Fruit fly (Drosophila melanogaster) whole organism, adult: Measurements from ENCODE around the gene Cpr67Fb.

Experiments used
- CG11617 ChIP-seq: fragments of 200-800 bp; sonication (Bioruptor generic); optimal IDR thresholded peaks from 2 replicates; lab custom pipeline; 2017; ENCODE audit warnings: mild to moderate bottlenecking, missing biosample characterization, missing genetic modification reagents, missing genetic modification characterization
- CG12768 ChIP-seq: fragments of 200-800 bp; sonication (Bioruptor generic); optimal IDR thresholded peaks from 2 replicates; lab custom pipeline; 2017; ENCODE audit warnings: missing biosample characterization, missing genetic modification characterization, mild to moderate bottlenecking, moderate library complexity, missing genetic modification reagents
- CG14711 ChIP-seq: fragments of 200-800 bp; sonication (Bioruptor generic); optimal IDR thresholded peaks from 2 replicates; lab custom pipeline; 2018; ENCODE audit warnings: missing biosample characterization, mild to moderate bottlenecking, missing genetic modification characterization, moderate library complexity
- CG1620 ChIP-seq: fragments of 200-800 bp; sonication (Bioruptor generic); optimal IDR thresholded peaks from 2 replicates; lab custom pipeline; 2016; ENCODE audit warnings: missing biosample characterization, missing genetic modification characterization
- CG33017 ChIP-seq: fragments of 200-800 bp; sonication (Bioruptor generic); optimal IDR thresholded peaks from 2 replicates; lab custom pipeline; 2018; ENCODE audit warnings: missing biosample characterization, mild to moderate bottlenecking, missing genetic modification characterization, moderate library complexity
- CG5204 ChIP-seq: fragments of 200-800 bp; sonication (Bioruptor generic); optimal IDR thresholded peaks from 2 replicates; lab custom pipeline; 2016; ENCODE audit warnings: missing biosample characterization, missing genetic modification characterization
- CG7045 ChIP-seq: fragments of 200-800 bp; sonication (Bioruptor generic); optimal IDR thresholded peaks from 2 replicates; lab custom pipeline; 2017; ENCODE audit warnings: missing biosample characterization, mild to moderate bottlenecking, missing genetic modification characterization
- CG7101 ChIP-seq: fragments of 200-800 bp; sonication (Bioruptor generic); optimal IDR thresholded peaks from 2 replicates; lab custom pipeline; 2018; ENCODE audit warnings: missing biosample characterization, mild to moderate bottlenecking, missing genetic modification characterization, moderate library complexity
- Clk ChIP-seq: fragments of 200-800 bp; sonication (Bioruptor generic); optimal IDR thresholded peaks from 2 replicates; lab custom pipeline; 2017; ENCODE audit warnings: missing biosample characterization, missing genetic modification characterization
- Crg-1 ChIP-seq: fragments of 200-800 bp; sonication (Bioruptor generic); optimal IDR thresholded peaks from 2 replicates; lab custom pipeline; 2016; ENCODE audit warnings: missing biosample characterization, missing genetic modification characterization
- Hr96 ChIP-seq: fragments of 200-800 bp; sonication (Bioruptor generic); optimal IDR thresholded peaks from 2 replicates; lab custom pipeline; 2016; ENCODE audit warnings: missing biosample characterization, missing genetic modification characterization
- Mnt ChIP-seq: fragments of 200-800 bp; sonication (Bioruptor generic); optimal IDR thresholded peaks from 2 replicates; lab custom pipeline; 2016; ENCODE audit warnings: missing biosample characterization, mild to moderate bottlenecking, missing genetic modification characterization
- bab1 ChIP-seq: fragments of 200-800 bp; sonication (Bioruptor generic); optimal IDR thresholded peaks from 3 replicates; lab custom pipeline; 2019; ENCODE audit warnings: missing biosample characterization, mild to moderate bottlenecking, missing genetic modification characterization, moderate library complexity
- cic ChIP-seq: fragments of 200-800 bp; sonication (Bioruptor generic); optimal IDR thresholded peaks from 2 replicates; lab custom pipeline; 2017; ENCODE audit warnings: missing biosample characterization, mild to moderate bottlenecking, missing genetic modification characterization, moderate library complexity
- cnc ChIP-seq, 2 experiments: fragments of >200 bp; optimal IDR thresholded peaks; 2 replicates each; lab custom pipeline; 2017
- kay ChIP-seq: fragments of 200-800 bp; sonication (Bioruptor generic); peaks from one replicate; lab custom pipeline; 2016; ENCODE audit warnings: missing biosample characterization, missing genetic modification characterization, borderline replicate concordance
- ovo ChIP-seq: fragments of 200-800 bp; sonication (Bioruptor generic); optimal IDR thresholded peaks from 2 replicates; lab custom pipeline; 2016; ENCODE audit warnings: missing biosample characterization, missing genetic modification characterization
- pad ChIP-seq: fragments of 200-800 bp; sonication (Bioruptor generic); optimal IDR thresholded peaks from 3 replicates; lab custom pipeline; 2017; ENCODE audit warnings: missing biosample characterization, missing genetic modification characterization, mild to moderate bottlenecking, moderate library complexity, missing genetic modification reagents
- tj ChIP-seq: fragments of 200-800 bp; sonication (Bioruptor generic); optimal IDR thresholded peaks from 3 replicates; lab custom pipeline; 2017; ENCODE audit warnings: missing biosample characterization, mild to moderate bottlenecking, missing genetic modification characterization, moderate library complexity
- toe ChIP-seq: fragments of 200-800 bp; sonication (Bioruptor generic); optimal IDR thresholded peaks from 2 replicates; lab custom pipeline; 2016; ENCODE audit warnings: missing biosample characterization, missing genetic modification characterization

Cpr67Fb gene

DNA sequence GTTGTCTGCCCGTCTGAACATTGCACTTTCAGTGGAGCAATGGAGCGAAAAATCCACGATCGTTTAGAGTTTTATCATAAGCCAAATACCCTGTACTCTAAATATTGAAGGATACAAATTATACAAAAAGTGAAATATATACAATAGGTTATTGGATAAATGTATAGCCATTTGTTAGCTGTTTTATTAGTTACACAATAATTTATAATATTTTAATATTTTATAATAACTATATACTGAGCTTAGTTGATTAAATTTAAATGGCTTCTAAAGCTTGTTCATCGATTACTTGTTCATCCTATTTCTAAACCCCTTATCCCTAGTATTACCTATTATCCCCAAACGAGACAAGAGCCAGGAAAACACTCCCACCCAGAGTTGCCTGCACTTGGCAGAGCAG lies 29.0 kb downstream of the Cpr67Fb start:
- TF ChIP-seq cic (GFP tag; lab: Kevin White, UChicago) (no peak), CG14711 (tag; lab: Kevin White, UChicago) (no peak), CG1620 (GFP tag; lab: Kevin White, UChicago) (no peak), bab1 (no peak), CG7101 (tag; lab: Kevin White, UChicago) (no peak), CG33017 (tag; lab: Kevin White, UChicago) (no peak), Clk (GFP tag; lab: Kevin White, UChicago) (no peak), Crg-1 (GFP tag; lab: Kevin White, UChicago) (no peak), Mnt (no peak), Hr96 (GFP tag; lab: Kevin White, UChicago) (no peak), ovo (GFP tag; lab: Kevin White, UChicago) (no peak), toe (GFP tag; lab: Kevin White, UChicago) (no peak), tj (GFP tag; lab: Kevin White, UChicago) (no peak), CG11617 (GFP tag; lab: Kevin White, UChicago) (no peak), CG12768 (GFP tag; lab: Kevin White, UChicago) (no peak), CG5204 (GFP tag; lab: Kevin White, UChicago) (no peak), pad (GFP tag; lab: Kevin White, UChicago) (no peak), cnc (optimal IDR thresholded peaks at IDR 0.05; lab: Kevin White, UChicago) (no peak), kay (GFP tag; lab: Kevin White, UChicago) (no peak), CG7045 (GFP tag; lab: Kevin White, UChicago) (no peak)

DNA sequence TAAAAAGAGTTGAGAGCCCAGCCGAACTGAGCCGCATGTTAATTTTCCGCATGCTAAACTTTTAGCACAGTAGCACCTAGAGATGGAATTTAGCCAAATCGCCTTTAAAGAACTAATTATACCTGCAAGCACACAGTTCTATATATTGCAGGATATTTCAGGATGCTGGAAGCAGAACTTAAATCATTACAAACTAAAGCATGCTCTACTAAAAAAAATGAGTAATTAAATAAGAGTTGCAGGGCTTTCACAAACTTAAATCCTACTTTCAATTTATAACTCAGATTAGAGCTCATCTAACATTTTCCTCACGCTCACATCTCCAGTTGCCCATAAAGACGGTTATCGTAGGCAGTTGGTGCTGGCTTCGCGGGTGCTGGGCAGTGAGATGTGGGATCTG lies 30.7 kb downstream of the Cpr67Fb start:
- TF ChIP-seq CG7045 (GFP tag; lab: Kevin White, UChicago) (no peak), Crg-1 (GFP tag; lab: Kevin White, UChicago) (no peak), CG1620 (GFP tag; lab: Kevin White, UChicago) (no peak), CG7101 (tag; lab: Kevin White, UChicago) (no peak), CG11617 (GFP tag; lab: Kevin White, UChicago) (no peak), CG5204 (GFP tag; lab: Kevin White, UChicago) (no peak), cnc (optimal IDR thresholded peaks at IDR 0.05; lab: Kevin White, UChicago) (no peak), Hr96 (GFP tag; lab: Kevin White, UChicago) (no peak), ovo (GFP tag; lab: Kevin White, UChicago) (no peak)

DNA sequence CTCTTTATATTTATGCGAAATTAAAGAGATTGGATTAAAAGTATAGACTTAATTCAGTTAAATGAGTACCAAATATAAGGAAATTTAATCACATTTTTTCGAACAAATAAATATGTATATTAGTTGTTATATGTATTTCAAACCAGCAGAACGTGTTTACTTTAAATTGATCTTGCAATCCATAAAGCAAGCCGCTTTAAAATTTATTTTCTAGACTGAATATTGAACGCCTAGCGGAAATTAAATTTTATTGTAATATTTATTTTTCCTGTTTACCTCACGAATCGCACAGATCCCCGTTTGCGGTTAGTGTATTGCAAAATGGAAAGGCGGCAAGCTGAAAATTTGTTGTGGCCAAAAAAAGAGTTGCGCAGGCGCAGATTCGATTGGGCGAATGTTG lies 33.4 kb downstream of the Cpr67Fb start:
- TF ChIP-seq toe (GFP tag; lab: Kevin White, UChicago) (no peak), CG1620 (GFP tag; lab: Kevin White, UChicago) (no peak), kay (GFP tag; lab: Kevin White, UChicago) (no peak), cnc (optimal IDR thresholded peaks at IDR 0.05; lab: Kevin White, UChicago) (no peak), ovo (GFP tag; lab: Kevin White, UChicago) (no peak), CG12768 (GFP tag; lab: Kevin White, UChicago) (no peak), CG14711 (tag; lab: Kevin White, UChicago) (no peak), tj (GFP tag; lab: Kevin White, UChicago) (no peak), Hr96 (GFP tag; lab: Kevin White, UChicago) (no peak), cic (GFP tag; lab: Kevin White, UChicago) (no peak), CG7101 (tag; lab: Kevin White, UChicago) (no peak), CG33017 (tag; lab: Kevin White, UChicago) (no peak), Clk (GFP tag; lab: Kevin White, UChicago) (no peak), CG7045 (GFP tag; lab: Kevin White, UChicago) (no peak), CG5204 (GFP tag; lab: Kevin White, UChicago) (no peak)

DNA sequence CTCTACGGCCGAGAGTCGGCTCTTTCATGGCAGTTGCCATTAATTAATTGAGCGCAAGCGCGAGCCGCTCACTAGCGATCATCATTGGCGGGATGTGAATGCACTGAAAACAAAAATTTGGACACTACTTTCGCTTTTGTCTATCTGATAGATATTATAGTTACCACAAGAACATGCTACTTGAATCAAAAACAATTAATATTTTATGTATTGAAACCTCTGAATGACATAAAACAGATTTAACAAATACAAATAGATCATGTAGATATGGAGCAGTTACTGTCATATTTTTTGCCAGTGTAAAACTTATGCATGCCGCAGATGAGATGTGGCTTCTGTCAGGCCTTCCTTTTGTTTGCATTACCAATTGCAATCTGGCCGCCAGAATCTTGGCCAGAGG lies 34.0 kb downstream of the Cpr67Fb start:
- TF ChIP-seq CG5204 (GFP tag; lab: Kevin White, UChicago) (no peak), tj (GFP tag; lab: Kevin White, UChicago) (no peak), CG12768 (GFP tag; lab: Kevin White, UChicago) (no peak), pad (GFP tag; lab: Kevin White, UChicago) (no peak), ovo (GFP tag; lab: Kevin White, UChicago) (no peak), CG14711 (tag; lab: Kevin White, UChicago) (no peak), cnc (optimal IDR thresholded peaks at IDR 0.05; lab: Kevin White, UChicago) (no peak), Crg-1 (GFP tag; lab: Kevin White, UChicago) (no peak), Hr96 (GFP tag; lab: Kevin White, UChicago) (no peak), Mnt (no peak)

- no peak for TF ChIP-seq pad (GFP tag; lab: Kevin White, UChicago)
Observed at dm6 chr3L:10928801-10929200, 34.8 kb downstream of the Cpr67Fb start.

dm6 chr3L:10931430-10931829 lies 37.5 kb downstream of the Cpr67Fb start:
- no peak for TF ChIP-seq Crg-1 (GFP tag; lab: Kevin White, UChicago)
- no peak for TF ChIP-seq cic (GFP tag; lab: Kevin White, UChicago)
- no peak for TF ChIP-seq pad (GFP tag; lab: Kevin White, UChicago)
- no peak for TF ChIP-seq CG11617 (GFP tag; lab: Kevin White, UChicago)
